Fruit fly (Drosophila melanogaster) whole organism, embryonic: ENCODE results near the gene nmo.

Source experiments
- CG1024 ChIP-seq: fragments of 200-800 bp; sonication (Bioruptor generic); IDR thresholded peaks from 2 replicates; pipeline ENCODE4 v1.3.6; 2022; ENCODE audit warnings: missing biosample characterization, missing genetic modification characterization
- CG10321 ChIP-seq: fragments of 200-800 bp; sonication (Bioruptor generic); IDR thresholded peaks from 2 replicates; pipeline ENCODE4 v1.3.6; 2022; ENCODE audit warnings: missing biosample characterization, missing genetic modification characterization
- CG10565 ChIP-seq: fragments of 200-800 bp; sonication (Bioruptor generic); optimal IDR thresholded peaks from 3 replicates; lab custom pipeline; 2016; ENCODE audit warnings: missing biosample characterization, mild to moderate bottlenecking, missing genetic modification characterization
- CG11695 ChIP-seq: fragments of 200-800 bp; sonication (Bioruptor generic); IDR thresholded peaks from 3 replicates; pipeline ENCODE4 v1.3.6; 2022; ENCODE audit warnings: missing biosample characterization, missing genetic modification characterization
- CG12104 ChIP-seq: fragments of 200-800 bp; sonication (Bioruptor generic); optimal IDR thresholded peaks from 3 replicates; lab custom pipeline; 2016; ENCODE audit warnings: missing biosample characterization, missing genetic modification characterization
- CG13296 ChIP-seq: fragments of 200-800 bp; sonication (Bioruptor generic); optimal IDR thresholded peaks from 3 replicates; lab custom pipeline; 2018; ENCODE audit warnings: missing biosample characterization, mild to moderate bottlenecking, missing genetic modification characterization
- CG15073 ChIP-seq: fragments of 200-800 bp; sonication (Bioruptor generic); optimal IDR thresholded peaks from 2 replicates; lab custom pipeline; 2016; ENCODE audit warnings: missing biosample characterization, missing genetic modification characterization
- CG15514 ChIP-seq: fragments of 200-800 bp; sonication (Bioruptor generic); optimal IDR thresholded peaks from 3 replicates; lab custom pipeline; 2017; ENCODE audit warnings: missing biosample characterization, missing genetic modification characterization, mild to moderate bottlenecking, moderate library complexity, missing genetic modification reagents
- CG16779 ChIP-seq: fragments of 200-800 bp; sonication (Bioruptor generic); IDR thresholded peaks from 2 replicates; pipeline ENCODE4 v1.3.6; 2022; ENCODE audit warnings: missing biosample characterization, missing genetic modification characterization
- CG17568 ChIP-seq: fragments of 200-800 bp; sonication (Bioruptor generic); optimal IDR thresholded peaks from 2 replicates; lab custom pipeline; 2018; ENCODE audit warnings: missing biosample characterization, mild to moderate bottlenecking, missing genetic modification characterization, moderate library complexity
- CG18619 ChIP-seq: fragments of 200-800 bp; sonication (Bioruptor generic); optimal IDR thresholded peaks from 3 replicates; lab custom pipeline; 2017; ENCODE audit warnings: missing biosample characterization, mild to moderate bottlenecking, missing genetic modification characterization
- CG18764 ChIP-seq: fragments of 200-800 bp; sonication (Bioruptor generic); optimal IDR thresholded peaks from 3 replicates; lab custom pipeline; 2016; ENCODE audit warnings: missing biosample characterization, missing genetic modification characterization
- CG2678 ChIP-seq: fragments of 200-800 bp; sonication (Bioruptor generic); optimal IDR thresholded peaks from 3 replicates; lab custom pipeline; 2019; ENCODE audit warnings: missing biosample characterization, mild to moderate bottlenecking, missing genetic modification characterization, moderate library complexity
- CG32532 ChIP-seq: fragments of 200-800 bp; sonication (Bioruptor generic); IDR thresholded peaks from 2 replicates; pipeline ENCODE4 v1.3.6; 2022; ENCODE audit warnings: missing biosample characterization, missing genetic modification characterization
- CG3995 ChIP-seq: fragments of 200-800 bp; sonication (Bioruptor generic); optimal IDR thresholded peaks from 3 replicates; lab custom pipeline; 2016; ENCODE audit warnings: missing biosample characterization, missing genetic modification characterization
- CG7357 ChIP-seq: fragments of 200-800 bp; sonication (Bioruptor generic); IDR thresholded peaks from 3 replicates; pipeline ENCODE4 v1.3.6; 2022; ENCODE audit warnings: missing biosample characterization, missing genetic modification characterization
- CG8478 ChIP-seq: fragments of >200 bp; optimal IDR thresholded peaks from 2 replicates; lab custom pipeline; 2018
- CG9932 ChIP-seq: fragments of 200-800 bp; sonication (Bioruptor generic); IDR thresholded peaks from 2 replicates; pipeline ENCODE4 v1.3.6; 2022; ENCODE audit warnings: missing biosample characterization, missing genetic modification characterization
- CoRest ChIP-seq: fragments of 200-800 bp; sonication (Bioruptor generic); optimal IDR thresholded peaks from 3 replicates; lab custom pipeline; 2018; ENCODE audit warnings: missing biosample characterization, mild to moderate bottlenecking, missing genetic modification characterization, moderate library complexity
- Drgx ChIP-seq: fragments of 200-800 bp; sonication (Bioruptor generic); IDR thresholded peaks from 2 replicates; pipeline ENCODE4 v1.3.6; 2022; ENCODE audit warnings: missing biosample characterization, missing genetic modification characterization
- E2f1 ChIP-seq: fragments of 200-800 bp; sonication (Bioruptor generic); IDR thresholded peaks from 2 replicates; pipeline ENCODE4 v1.3.6; 2022; ENCODE audit warnings: missing biosample characterization, missing genetic modification characterization
- Ets65A ChIP-seq: fragments of 200-800 bp; sonication (Bioruptor generic); peaks from one replicate; lab custom pipeline; 2016; ENCODE audit warnings: missing biosample characterization, missing genetic modification characterization
- GATAe ChIP-seq: fragments of 200-800 bp; sonication (Bioruptor generic); conservative IDR thresholded peaks from 2 replicates; pipeline ENCODE4 v1.3.6; 2022; ENCODE audit warnings: missing biosample characterization, missing genetic modification characterization
- HHEX ChIP-seq: fragments of 200-800 bp; sonication (Bioruptor generic); optimal IDR thresholded peaks from 3 replicates; lab custom pipeline; 2017; ENCODE audit warnings: missing biosample characterization, mild to moderate bottlenecking, missing genetic modification characterization, missing genetic modification reagents
- Jarid2 ChIP-seq: fragments of 200-800 bp; sonication (Bioruptor generic); optimal IDR thresholded peaks from 3 replicates; lab custom pipeline; 2017; ENCODE audit warnings: mild to moderate bottlenecking, missing biosample characterization, missing genetic modification reagents, missing genetic modification characterization
- Lhr ChIP-seq: fragments of 200-800 bp; sonication (Bioruptor generic); optimal IDR thresholded peaks from 3 replicates; lab custom pipeline; 2017; ENCODE audit warnings: mild to moderate bottlenecking, missing biosample characterization, missing genetic modification reagents, missing genetic modification characterization
- MBD-R2 ChIP-seq: fragments of 200-800 bp; sonication (Bioruptor generic); IDR thresholded peaks from 2 replicates; pipeline ENCODE4 v1.3.6; 2022; ENCODE audit warnings: missing biosample characterization, missing genetic modification characterization
- Side ChIP-seq: fragments of 200-800 bp; sonication (Bioruptor generic); optimal IDR thresholded peaks from 2 replicates; lab custom pipeline; 2016; ENCODE audit warnings: missing biosample characterization, missing genetic modification characterization
- Sox100B ChIP-seq: fragments of 200-800 bp; sonication (Bioruptor generic); optimal IDR thresholded peaks from 3 replicates; lab custom pipeline; 2018; ENCODE audit warnings: missing biosample characterization, mild to moderate bottlenecking, missing genetic modification characterization
- Sox102F ChIP-seq: fragments of 200-800 bp; sonication (Bioruptor generic); optimal IDR thresholded peaks from 2 replicates; lab custom pipeline; 2018; ENCODE audit warnings: missing biosample characterization, mild to moderate bottlenecking, missing genetic modification characterization, moderate library complexity
- Vsx1 ChIP-seq: fragments of 200-800 bp; sonication (Bioruptor generic); optimal IDR thresholded peaks from 2 replicates; lab custom pipeline; 2017; ENCODE audit warnings: missing biosample characterization, mild to moderate bottlenecking, missing genetic modification characterization, missing genetic modification reagents
- ara ChIP-seq: fragments of 200-800 bp; sonication (Bioruptor generic); IDR thresholded peaks from 2 replicates; pipeline ENCODE4 v1.3.6; 2022; ENCODE audit warnings: missing biosample characterization, missing genetic modification characterization
- croc ChIP-seq: fragments of 200-800 bp; sonication (Bioruptor generic); conservative IDR thresholded peaks from 3 replicates; pipeline ENCODE4 v1.3.6; 2022; ENCODE audit warnings: missing biosample characterization, missing genetic modification characterization
- dimm ChIP-seq: fragments of 200-800 bp; sonication (Bioruptor generic); IDR thresholded peaks from 2 replicates; pipeline ENCODE4 v1.3.6; 2022; ENCODE audit warnings: missing biosample characterization, missing genetic modification characterization
- dpn ChIP-seq, 2 experiments: fragments of 200-800 bp; sonication (Bioruptor generic); optimal IDR thresholded peaks; 3 replicates each; lab custom pipeline; 2016; ENCODE audit warnings: missing biosample characterization in 2 of 2, missing genetic modification characterization in 2 of 2
- emc ChIP-seq: fragments of 200-800 bp; sonication (Bioruptor generic); optimal IDR thresholded peaks from 2 replicates; lab custom pipeline; 2016; ENCODE audit warnings: missing biosample characterization, missing genetic modification characterization
- esg ChIP-seq: fragments of 200-800 bp; sonication (Bioruptor generic); conservative IDR thresholded peaks from 2 replicates; pipeline ENCODE4 v1.3.6; 2022; ENCODE audit warnings: missing biosample characterization, missing genetic modification characterization
- fd96Cb ChIP-seq: fragments of 200-800 bp; sonication (Bioruptor generic); optimal IDR thresholded peaks from 2 replicates; lab custom pipeline; 2018; ENCODE audit warnings: missing biosample characterization, mild to moderate bottlenecking, missing genetic modification characterization, moderate library complexity
- gem ChIP-seq: fragments of 200-800 bp; sonication (Bioruptor generic); optimal IDR thresholded peaks from 2 replicates; lab custom pipeline; 2019; ENCODE audit warnings: missing biosample characterization, mild to moderate bottlenecking, missing genetic modification characterization, moderate library complexity
- grau ChIP-seq: fragments of 200-800 bp; optimal IDR thresholded peaks from 3 replicates; lab custom pipeline; 2019; ENCODE audit warnings: missing biosample characterization, mild to moderate bottlenecking, missing genetic modification characterization, moderate library complexity
- gro ChIP-seq: fragments of 200-800 bp; sonication (Bioruptor generic); optimal IDR thresholded peaks from 2 replicates; lab custom pipeline; 2016; ENCODE audit warnings: missing biosample characterization, missing genetic modification characterization
- gsb ChIP-seq: fragments of 200-800 bp; sonication (Bioruptor generic); IDR thresholded peaks from 2 replicates; pipeline ENCODE4 v1.3.6; 2022; ENCODE audit warnings: missing biosample characterization, missing genetic modification characterization
- gsb-n ChIP-seq: fragments of 200-800 bp; sonication (Bioruptor generic); optimal IDR thresholded peaks from 3 replicates; lab custom pipeline; 2018; ENCODE audit warnings: missing biosample characterization, mild to moderate bottlenecking, missing genetic modification characterization
- lmd ChIP-seq: fragments of 200-800 bp; sonication (Bioruptor generic); IDR thresholded peaks from 2 replicates; pipeline ENCODE4 v1.3.6; 2022; ENCODE audit warnings: missing biosample characterization, missing genetic modification characterization
- lola ChIP-seq, 3 experiments: fragments of >200 bp in 2 of 3; fragments of 200-800 bp in 1 of 3; sonication (Bioruptor generic) in 1 of 3; optimal IDR thresholded peaks; 2 replicates each; lab custom pipeline; 2017 to 2019; ENCODE audit warnings: missing biosample characterization in 3 of 3, missing genetic modification characterization in 3 of 3, mild to moderate bottlenecking in 1 of 3, moderate library complexity in 1 of 3
- pho ChIP-seq: fragments of 200-800 bp; sonication (Bioruptor generic); optimal IDR thresholded peaks from 2 replicates; lab custom pipeline; 2016; ENCODE audit warnings: missing biosample characterization, missing genetic modification characterization
- sc ChIP-seq, 3 experiments: fragments of >200 bp in 2 of 3; fragments of 200-800 bp in 1 of 3; sonication (Bioruptor generic) in 1 of 3; optimal IDR thresholded peaks; 2 replicates in 2 of 3; 3 replicates in 1 of 3; lab custom pipeline; 2017; ENCODE audit warnings: mild to moderate bottlenecking in 1 of 3, missing biosample characterization in 1 of 3, missing genetic modification characterization in 1 of 3, missing genetic modification reagents in 1 of 3
- sens ChIP-seq: fragments of 200-800 bp; sonication (Bioruptor generic); peaks from one replicate; lab custom pipeline; 2016; ENCODE audit warnings: missing biosample characterization, missing genetic modification characterization
- slbo ChIP-seq: fragments of 200-800 bp; sonication (Bioruptor generic); IDR thresholded peaks from 2 replicates; pipeline ENCODE4 v1.3.6; 2022; ENCODE audit warnings: missing biosample characterization, missing genetic modification characterization
- ssp ChIP-seq: fragments of 200-800 bp; sonication (Bioruptor generic); IDR thresholded peaks from 2 replicates; pipeline ENCODE4 v1.3.6; 2022; ENCODE audit warnings: missing biosample characterization, missing genetic modification characterization
- tin ChIP-seq: fragments of 200-800 bp; sonication (Bioruptor generic); optimal IDR thresholded peaks from 3 replicates; lab custom pipeline; 2016; ENCODE audit warnings: missing biosample characterization, missing genetic modification characterization
- zfh2 ChIP-seq: fragments of 200-800 bp; sonication (Bioruptor generic); optimal IDR thresholded peaks from 2 replicates; lab custom pipeline; 2016; ENCODE audit warnings: missing biosample characterization, missing genetic modification characterization

The nmo gene

dm6 chr3L:8072720-8073119 is 93.9 kb downstream of the nmo start (continued):
- TF ChIP-seq CG13296 (peak; percentile 73), croc (GFP tag; lab: Robert Waterston, UW) (peak; percentile 44), CG15073 (no peak), CG18764 (GFP tag; lab: Kevin White, UChicago) (peak; percentile 67), ara (GFP tag; lab: Robert Waterston, UW) (peak; percentile 72), CG10565 (no peak), HHEX (peak; percentile 77), CG17568 (no peak), CG7357 (GFP tag; lab: Robert Waterston, UW) (0 out of 3 replicates have a peak, but pooled peaks have one; percentile 33), CG8478 (lab: Kevin White, UChicago) (no peak), emc (GFP tag; lab: Kevin White, UChicago) (no peak), fd96Cb (tag; lab: Kevin White, UChicago) (peak; percentile 69), CG11695 (GFP tag; lab: Robert Waterston, UW) (peak; percentile 60; the same call in 2 of the 3 replicates), pho (GFP tag; lab: Kevin White, UChicago) (peak; percentile 3), Ets65A (GFP tag; lab: Kevin White, UChicago) (peak; percentile 93), tin (GFP tag; lab: Kevin White, UChicago) (peak; percentile 72), sc (optimal IDR thresholded peaks at IDR 0.05; lab: Kevin White, UChicago) (no peak), sc (GFP tag; optimal IDR thresholded peaks at IDR 0.05; lab: Kevin White, UChicago) (no peak), lmd (peak; percentile 54; the same call in 1 of the 2 replicates), ssp (peak; percentile 50; the same call in 1 of the 2 replicates), Lhr (GFP tag; lab: Kevin White, UChicago) (no peak), Side (GFP tag; lab: Kevin White, UChicago) (no peak), gsb (GFP tag; lab: Robert Waterston, UW) (peak; percentile 51; the same call in 1 of the 2 replicates), MBD-R2 (GFP tag; lab: Robert Waterston, UW) (peak; percentile 32; the same call in 1 of the 2 replicates), CG16779 (GFP tag; lab: Robert Waterston, UW) (no peak), CG32532 (GFP tag; lab: Robert Waterston, UW) (peak; percentile 81), CG12104 (GFP tag; lab: Kevin White, UChicago) (peak; percentile 37), CG10321 (GFP tag; lab: Robert Waterston, UW) (no peak), Jarid2 (peak; percentile 27), CG1024 (0 out of 2 replicates have a peak, but pooled peaks have one; percentile 43), dpn (GFP tag; optimal IDR thresholded peaks at IDR 0.05; lab: Kevin White, UChicago) (peak in 1 of 2 experiments; percentile 14), gro (GFP tag; lab: Kevin White, UChicago) (peak; percentile 37), CG15514 (GFP tag; lab: Kevin White, UChicago) (peak; percentile 39), CG3995 (GFP tag; lab: Kevin White, UChicago) (peak; percentile 58), Drgx (peak; percentile 75), lola (GFP tag; optimal IDR thresholded peaks at IDR 0.05; lab: Kevin White, UChicago) (no peak), esg (GFP tag; lab: Robert Waterston, UW) (peak; percentile 59; the same call in 1 of the 2 replicates), CG18619 (GFP tag; lab: Kevin White, UChicago) (peak; percentile 40)

dm6 chr3L:8073370-8073769 is 94.5 kb downstream of the nmo start:
- TF ChIP-seq gem (tag; lab: Kevin White, UChicago) (peak; percentile 3), dimm (no peak), gsb-n (tag; lab: Kevin White, UChicago) (no peak), E2f1 (GFP tag; lab: Robert Waterston, UW) (no peak), CG9932 (GFP tag; lab: Robert Waterston, UW) (peak; percentile 32; the same call in 1 of the 2 replicates), sens (GFP tag; lab: Kevin White, UChicago) (peak; percentile 57), grau (tag; lab: Kevin White, UChicago) (peak; percentile 28), zfh2 (GFP tag; lab: Kevin White, UChicago) (peak; percentile 18), CG2678 (tag; lab: Kevin White, UChicago) (peak; percentile 23), Sox100B (GFP tag; lab: Kevin White, UChicago) (peak; percentile 4), Sox102F (GFP tag; lab: Kevin White, UChicago) (peak; percentile 9), slbo (0 out of 2 replicates have a peak, but pooled peaks have one; percentile 5), Vsx1 (peak; percentile 61), CoRest (tag; lab: Kevin White, UChicago) (peak; percentile 6), GATAe (GFP tag; lab: Robert Waterston, UW) (peak; percentile 33)
